Worm (Caenorhabditis elegans) whole organism, L3 larva: Measurements from ENCODE around the gene F54F2.14.
A peak's percentile ranks its signal among the peaks of the same experiment; 100 is the strongest.

ENCODE experiments used
- ZK546.5 ChIP-seq: sonication (generic microtip); optimal IDR thresholded peaks from 2 replicates; lab custom pipeline; 2017; ENCODE audit warnings: missing biosample characterization, missing genetic modification characterization
- aly-2 ChIP-seq: fragments of 150-350 bp; optimal IDR thresholded peaks from 2 replicates; lab custom pipeline; 2014; ENCODE audit warnings: missing biosample characterization, missing genetic modification characterization
- ama-1 ChIP-seq: fragments of 150-350 bp; optimal IDR thresholded peaks from 2 replicates; lab custom pipeline; 2018
- ceh-16 ChIP-seq: sonication (generic microtip); optimal IDR thresholded peaks from 2 replicates; lab custom pipeline; 2017; ENCODE audit warnings: missing biosample characterization, missing genetic modification characterization
- ceh-28 ChIP-seq: fragments of 150-350 bp; optimal IDR thresholded peaks from 2 replicates; lab custom pipeline; 2014; ENCODE audit warnings: missing biosample characterization, missing genetic modification reagents, missing genetic modification characterization
- ceh-9 ChIP-seq: sonication (generic microtip); optimal IDR thresholded peaks from 2 replicates; lab custom pipeline; 2018; ENCODE audit warnings: missing biosample characterization, missing genetic modification characterization
- daf-12 ChIP-seq: fragments of 150-350 bp; optimal IDR thresholded peaks from 2 replicates; lab custom pipeline; 2014; ENCODE audit warnings: missing biosample characterization, missing genetic modification reagents, missing genetic modification characterization
- egl-27 ChIP-seq: sonication (generic microtip); optimal IDR thresholded peaks from 4 replicates; lab custom pipeline; 2017; ENCODE audit warnings: missing biosample characterization, missing genetic modification reagents, missing genetic modification characterization
- egl-5 ChIP-seq: fragments of 150-350 bp; optimal IDR thresholded peaks from 2 replicates; lab custom pipeline; 2017; ENCODE audit warnings: missing biosample characterization, missing genetic modification reagents, missing genetic modification characterization, inconsistent platforms
- elt-1 ChIP-seq: fragments of 150-350 bp; optimal IDR thresholded peaks from 2 replicates; lab custom pipeline; 2014; ENCODE audit warnings: missing biosample characterization, missing genetic modification characterization
- elt-2 ChIP-seq: sonication (generic microtip); optimal IDR thresholded peaks from 2 replicates; lab custom pipeline; 2016; ENCODE audit warnings: missing genetic modification reagents, mild to moderate bottlenecking, missing genetic modification characterization, missing compliant biosample characterization
- eor-1 ChIP-seq, 2 experiments: fragments of 150-350 bp; optimal IDR thresholded peaks; 2 replicates each; lab custom pipeline; 2014 to 2018; ENCODE audit warnings: missing biosample characterization in 2 of 2, missing genetic modification characterization in 2 of 2
- fkh-10 ChIP-seq: sonication (generic microtip); optimal IDR thresholded peaks from 2 replicates; lab custom pipeline; 2017; ENCODE audit warnings: missing biosample characterization, missing genetic modification reagents, missing genetic modification characterization
- fkh-2 ChIP-seq: fragments of 150-350 bp; optimal IDR thresholded peaks from 2 replicates; lab custom pipeline; 2014; ENCODE audit warnings: missing biosample characterization, missing genetic modification reagents, missing genetic modification characterization
- fos-1 ChIP-seq: fragments of 150-350 bp; optimal IDR thresholded peaks from 2 replicates; lab custom pipeline; 2014; ENCODE audit warnings: missing biosample characterization, missing genetic modification characterization
- hmg-11 ChIP-seq: sonication (generic microtip); optimal IDR thresholded peaks from 2 replicates; lab custom pipeline; 2016; ENCODE audit warnings: missing genetic modification characterization, missing compliant biosample characterization
- lin-15B ChIP-seq: fragments of 150-350 bp; optimal IDR thresholded peaks from 2 replicates; lab custom pipeline; 2014; ENCODE audit warnings: missing biosample characterization, missing genetic modification characterization
- lin-39 ChIP-seq: fragments of 150-350 bp; optimal IDR thresholded peaks from 2 replicates; lab custom pipeline; 2018; ENCODE audit warnings: missing biosample characterization, missing genetic modification reagents, missing genetic modification characterization
- lsy-12 ChIP-seq: sonication (generic microtip); optimal IDR thresholded peaks from 2 replicates; lab custom pipeline; 2016; ENCODE audit warnings: mild to moderate bottlenecking, missing genetic modification characterization, missing compliant biosample characterization
- mdl-1 ChIP-seq: fragments of 150-350 bp; optimal IDR thresholded peaks from 2 replicates; lab custom pipeline; 2014; ENCODE audit warnings: missing biosample characterization, missing genetic modification characterization
- mml-1 ChIP-seq: fragments of 150-350 bp; sonication (generic microtip); optimal IDR thresholded peaks from 3 replicates; lab custom pipeline; 2014; ENCODE audit warnings: missing biosample characterization, missing genetic modification characterization
- nfya-1 ChIP-seq: sonication (generic microtip); optimal IDR thresholded peaks from 2 replicates; lab custom pipeline; 2017; ENCODE audit warnings: missing genetic modification characterization, mild to moderate bottlenecking, missing compliant biosample characterization, antibody characterized with exemption, moderate library complexity; ENCODE audit not compliant: insufficient read depth
- nhr-11 ChIP-seq: fragments of 150-350 bp; optimal IDR thresholded peaks from 2 replicates; lab custom pipeline; 2014; ENCODE audit warnings: missing biosample characterization, missing genetic modification characterization
- nhr-12 ChIP-seq: fragments of 150-350 bp; optimal IDR thresholded peaks from 2 replicates; lab custom pipeline; 2014; ENCODE audit warnings: missing biosample characterization, missing genetic modification characterization
- nhr-23 ChIP-seq: fragments of 150-350 bp; optimal IDR thresholded peaks from 2 replicates; lab custom pipeline; 2014; ENCODE audit warnings: missing biosample characterization, missing genetic modification reagents, missing genetic modification characterization
- nhr-25 ChIP-seq: sonication (generic microtip); optimal IDR thresholded peaks from 2 replicates; lab custom pipeline; 2017; ENCODE audit warnings: missing biosample characterization, missing genetic modification characterization
- nhr-28 ChIP-seq: fragments of 150-350 bp; optimal IDR thresholded peaks from 2 replicates; lab custom pipeline; 2014; ENCODE audit warnings: missing biosample characterization, missing genetic modification characterization
- nhr-43 ChIP-seq: sonication (generic microtip); optimal IDR thresholded peaks from 2 replicates; lab custom pipeline; 2016; ENCODE audit warnings: mild to moderate bottlenecking, missing genetic modification characterization, missing compliant biosample characterization; ENCODE audit not compliant: poor library complexity, severe bottlenecking
- nhr-67 ChIP-seq: fragments of 150-350 bp; optimal IDR thresholded peaks from 2 replicates; lab custom pipeline; 2014; ENCODE audit warnings: missing biosample characterization, missing genetic modification characterization
- nhr-76 ChIP-seq: fragments of 150-350 bp; sonication (generic microtip); optimal IDR thresholded peaks from 5 replicates; lab custom pipeline; 2014; ENCODE audit warnings: missing biosample characterization, missing genetic modification characterization
- nhr-77 ChIP-seq: fragments of 150-350 bp; optimal IDR thresholded peaks from 2 replicates; lab custom pipeline; 2014; ENCODE audit warnings: missing biosample characterization, missing genetic modification characterization
- pha-4 ChIP-seq: fragments of 150-350 bp; optimal IDR thresholded peaks from 2 replicates; lab custom pipeline; 2014; ENCODE audit warnings: missing biosample characterization, missing genetic modification reagents, missing genetic modification characterization
- pqm-1 ChIP-seq: fragments of 150-350 bp; optimal IDR thresholded peaks from 2 replicates; lab custom pipeline; 2017; ENCODE audit warnings: missing biosample characterization, missing genetic modification characterization, inconsistent platforms
- tbx-2 ChIP-seq: sonication (generic microtip); optimal IDR thresholded peaks from 2 replicates; lab custom pipeline; 2016; ENCODE audit warnings: mild to moderate bottlenecking, missing genetic modification characterization, missing compliant biosample characterization
- unc-39 ChIP-seq: sonication (generic microtip); optimal IDR thresholded peaks from 4 replicates; lab custom pipeline; 2017; ENCODE audit warnings: missing biosample characterization, missing genetic modification characterization
- unc-62 ChIP-seq: fragments of 150-350 bp; sonication (generic microtip); optimal IDR thresholded peaks from 4 replicates; lab custom pipeline; 2014; ENCODE audit warnings: missing biosample characterization, missing genetic modification reagents, missing genetic modification characterization
- zag-1 ChIP-seq: fragments of 150-350 bp; optimal IDR thresholded peaks from 2 replicates; lab custom pipeline; 2014; ENCODE audit warnings: missing biosample characterization, missing genetic modification characterization
- ztf-11 ChIP-seq: fragments of 150-350 bp; optimal IDR thresholded peaks from 2 replicates; lab custom pipeline; 2014; ENCODE audit warnings: missing biosample characterization, missing genetic modification characterization
- ztf-4 ChIP-seq: fragments of 150-350 bp; optimal IDR thresholded peaks from 2 replicates; lab custom pipeline; 2014; ENCODE audit warnings: missing biosample characterization, missing genetic modification characterization

F54F2.14 gene

DNA sequence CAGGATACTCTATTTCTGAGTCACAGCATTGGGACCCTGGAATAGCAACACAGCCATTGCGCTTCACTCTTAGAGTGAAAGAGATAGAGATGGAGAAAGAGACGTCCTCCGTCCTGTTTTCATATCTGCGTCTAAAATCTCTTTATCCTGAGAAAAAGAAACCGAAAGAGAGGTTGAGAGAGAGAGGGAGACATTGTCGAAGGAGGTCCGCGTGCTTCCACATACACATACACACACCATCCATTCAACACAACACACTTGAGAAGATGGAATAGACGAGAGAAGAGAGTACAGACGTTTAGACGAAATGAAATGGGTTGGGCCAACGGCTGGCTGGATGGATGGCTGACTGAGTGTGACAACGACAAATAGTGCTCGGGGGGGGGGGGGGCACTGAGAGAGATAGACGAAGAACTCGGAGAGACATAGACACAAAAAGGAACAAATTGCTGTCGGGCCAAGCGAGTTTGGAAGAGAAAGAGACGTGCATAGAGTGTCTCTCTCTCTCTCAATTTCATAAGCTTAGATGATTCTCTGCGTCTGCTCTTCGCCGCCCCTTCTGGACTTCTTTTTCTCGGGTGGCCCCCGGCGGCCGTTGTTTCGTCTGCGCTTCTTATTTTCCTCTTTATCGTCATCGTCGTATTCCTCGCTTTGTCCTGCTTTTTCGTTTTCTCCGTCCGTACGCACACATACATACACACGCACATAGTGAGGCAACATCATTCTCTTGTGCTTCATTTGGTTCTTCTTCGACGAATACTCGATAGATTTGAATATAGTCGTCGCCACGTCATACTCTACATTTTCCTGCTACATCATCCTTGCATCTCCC lies 8.8 kb downstream of the F54F2.14 start, which contains the start of gene F54F2.6 (continued):
- no peak for TF ChIP-seq daf-12 (tag; lab: Kevin White, UChicago)
- peak; percentile 37 for TF ChIP-seq ama-1 (lab: Kevin White, UChicago)
- TF ChIP-seq nhr-11 (tag; lab: Kevin White, UChicago) = peak; percentile 84
- no peak for TF ChIP-seq mml-1 (tag; lab: Kevin White, UChicago)
- TF ChIP-seq eor-1 (tag; optimal IDR thresholded peaks at IDR 0.05; lab: Kevin White, UChicago) = no peak
- peak; percentile 59 for TF ChIP-seq nhr-43 (tag; lab: Kevin White, UChicago)
- TF ChIP-seq ceh-28 (tag; lab: Kevin White, UChicago) = peak; percentile 87
- peak; percentile 95 for TF ChIP-seq unc-62 (GFP tag; lab: Kevin White, UChicago)
- TF ChIP-seq unc-39 (tag; lab: Kevin White, UChicago) = peak; percentile 44
- TF ChIP-seq elt-1 = peak; percentile 78
- TF ChIP-seq lin-15B (tag; lab: Kevin White, UChicago) = peak; percentile 58
- TF ChIP-seq nfya-1 = peak; percentile 92
- TF ChIP-seq nhr-25 (tag; lab: Kevin White, UChicago) = peak; percentile 44

DNA sequence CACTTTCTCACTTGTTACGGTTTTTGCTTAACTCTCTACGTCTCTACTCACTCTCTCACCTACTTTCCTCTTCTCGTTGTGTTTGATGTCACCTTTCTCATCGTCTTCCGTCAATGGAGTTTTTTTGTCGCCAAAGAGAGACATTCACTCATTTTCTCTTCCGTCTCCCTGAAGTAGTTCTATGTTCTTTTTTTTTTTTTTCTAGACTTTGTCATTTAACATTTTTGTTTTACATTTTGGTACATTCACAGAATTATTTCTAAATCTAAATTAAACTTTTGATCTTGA lies 9.4 kb downstream of the F54F2.14 start:
- TF ChIP-seq nhr-43 (tag; lab: Kevin White, UChicago) = peak; percentile 26
- TF ChIP-seq elt-1 = no peak
- no peak for TF ChIP-seq mdl-1
- no peak for TF ChIP-seq elt-2 (tag; lab: Kevin White, UChicago)
- peak; percentile 67 for TF ChIP-seq nhr-23 (tag; lab: Kevin White, UChicago)
- TF ChIP-seq nhr-11 (tag; lab: Kevin White, UChicago) = no peak
- TF ChIP-seq nhr-25 (tag; lab: Kevin White, UChicago) = peak; percentile 63
- no peak for TF ChIP-seq mml-1 (tag; lab: Kevin White, UChicago)
- TF ChIP-seq egl-27 (tag; lab: Kevin White, UChicago) = no peak
- no peak for TF ChIP-seq ztf-11 (tag; lab: Kevin White, UChicago)
- peak; percentile 3 for TF ChIP-seq pha-4
- no peak for TF ChIP-seq nhr-28 (tag; lab: Kevin White, UChicago)
- TF ChIP-seq, all 47 proteins: peak for 4

DNA sequence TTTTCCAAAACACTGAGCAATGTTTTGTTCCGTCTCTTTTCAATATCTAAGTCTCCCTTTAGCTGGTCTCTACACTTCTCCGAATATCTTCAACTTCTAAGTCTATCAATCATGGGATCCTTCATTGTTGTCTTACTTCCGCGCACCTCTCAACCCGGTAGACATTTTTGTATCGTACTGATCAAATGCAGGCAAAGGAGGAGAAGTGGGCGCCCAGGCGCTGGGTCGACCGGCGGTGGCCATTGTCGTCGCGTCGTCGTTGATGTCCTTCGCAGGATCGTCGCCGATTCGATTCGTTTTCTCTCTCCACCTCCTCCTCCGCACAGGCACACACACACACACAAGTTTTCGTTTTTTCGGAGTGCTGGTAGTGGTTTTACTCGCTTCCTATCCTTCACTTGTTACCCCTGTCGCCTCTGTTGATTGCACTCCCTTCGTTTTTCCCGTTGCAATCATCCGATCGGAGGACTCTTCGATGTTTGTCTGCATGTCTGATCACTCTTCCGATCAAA lies 10.1 kb downstream of the F54F2.14 start:
- TF ChIP-seq fkh-10 (GFP tag; lab: Kevin White, UChicago) (no peak), nhr-43 (tag; lab: Kevin White, UChicago) (peak; percentile 69)

DNA sequence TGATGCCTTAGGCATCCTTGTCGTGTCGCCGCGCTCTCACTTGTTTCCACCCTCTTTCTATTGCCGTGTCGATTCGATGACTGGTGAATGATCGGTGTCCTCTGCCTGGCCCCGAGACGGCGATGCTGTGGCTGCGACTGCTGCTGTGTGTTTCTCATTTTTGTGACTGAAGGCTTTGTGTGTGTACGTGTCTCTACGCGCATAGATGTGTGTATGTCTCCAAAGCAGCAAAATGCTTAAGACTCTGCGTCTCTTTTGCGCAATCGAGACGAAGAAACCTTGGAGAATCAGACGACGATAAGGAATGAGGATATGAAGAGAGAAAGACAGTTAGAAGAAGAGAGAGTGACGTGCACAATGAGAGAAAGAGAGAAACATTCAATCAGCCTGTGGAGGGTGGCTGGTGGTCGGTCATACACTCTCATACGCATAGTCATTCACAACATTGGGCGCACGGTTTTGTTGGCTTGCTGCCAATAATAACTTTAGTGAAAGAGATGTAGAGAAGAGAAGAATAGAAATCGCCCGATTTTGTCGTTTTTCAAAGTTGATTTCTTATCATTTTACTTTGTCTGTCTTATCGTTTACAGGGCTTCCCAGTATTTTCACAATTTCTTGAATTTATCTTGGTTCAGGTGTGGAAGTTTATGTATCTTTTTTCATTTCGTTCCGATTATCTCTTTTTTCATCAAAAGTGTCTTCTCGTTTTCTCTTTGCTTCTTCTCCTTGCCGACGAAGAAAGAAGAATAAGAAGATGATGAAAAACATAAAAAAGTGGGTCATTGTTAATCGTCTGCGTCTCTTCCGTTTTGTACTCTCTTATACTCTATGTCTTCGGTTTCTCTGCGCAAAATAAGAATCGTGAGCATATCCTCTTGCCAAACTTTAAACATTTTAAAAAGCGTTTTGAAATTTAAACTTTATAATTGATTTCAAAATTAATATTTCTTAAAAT lies 10.8 kb downstream of the F54F2.14 start:
- TF ChIP-seq egl-27 (tag; lab: Kevin White, UChicago) (peak; percentile 91), nhr-12 (tag; lab: Kevin White, UChicago) (no peak), pqm-1 (tag; lab: Kevin White, UChicago) (peak; percentile 62), fos-1 (tag; lab: Kevin White, UChicago) (peak; percentile 72), unc-39 (tag; lab: Kevin White, UChicago) (no peak), lin-15B (tag; lab: Kevin White, UChicago) (peak; percentile 74), ZK546.5 (tag; lab: Kevin White, UChicago) (no peak), nhr-28 (tag; lab: Kevin White, UChicago) (peak; percentile 16), ceh-16 (no peak), mdl-1 (peak; percentile 95), unc-62 (GFP tag; lab: Kevin White, UChicago) (peak; percentile 99), hmg-11 (tag; lab: Kevin White, UChicago) (peak; percentile 74), nhr-67 (peak; percentile 17), nhr-76 (tag; lab: Kevin White, UChicago) (no peak), egl-5 (tag; lab: Kevin White, UChicago) (peak; percentile 84), ceh-9 (peak; percentile 50), elt-1 (peak; percentile 69), pha-4 (peak; percentile 99), ztf-4 (peak; percentile 70), aly-2 (tag; lab: Kevin White, UChicago) (peak; percentile 89), eor-1 (tag; optimal IDR thresholded peaks at IDR 0.05; lab: Kevin White, UChicago) (peak in 1 of 2 experiments; percentile 75), lsy-12 (peak; percentile 91), nhr-11 (tag; lab: Kevin White, UChicago) (peak; percentile 98), ceh-28 (tag; lab: Kevin White, UChicago) (peak; percentile 93), zag-1 (peak; percentile 82), nhr-25 (tag; lab: Kevin White, UChicago) (peak; percentile 99), nhr-77 (peak; percentile 78), nfya-1 (peak; percentile 98), lin-39 (peak; percentile 97), nhr-23 (tag; lab: Kevin White, UChicago) (peak; percentile 98), nhr-43 (tag; lab: Kevin White, UChicago) (peak; percentile 70), fkh-2 (tag; lab: Kevin White, UChicago) (no peak), tbx-2 (tag; lab: Kevin White, UChicago) (peak; percentile 92), mml-1 (tag; lab: Kevin White, UChicago) (peak; percentile 40)
